Worm (Caenorhabditis elegans): ENCODE measurements around the gene T26C11.4.

DNA sequence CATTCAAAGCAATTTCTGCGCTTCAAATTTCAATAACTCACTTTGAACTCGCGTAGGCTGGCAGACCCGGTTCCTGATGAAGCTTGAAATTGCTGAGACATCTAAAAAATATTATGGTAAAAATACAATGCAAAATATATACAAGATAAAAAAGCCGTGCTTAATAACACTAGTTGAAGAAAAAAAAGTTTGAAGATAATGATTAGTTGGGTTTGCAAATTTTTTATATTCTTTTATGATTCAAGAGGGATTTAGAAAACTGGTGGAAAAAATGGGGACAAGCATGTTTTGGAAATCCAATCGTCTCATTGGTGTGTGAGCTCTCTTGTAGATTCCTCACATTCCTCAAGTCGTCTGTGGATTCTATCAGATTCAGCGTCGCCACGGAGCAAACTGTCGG, 7.3 kb upstream of the T26C11.4 start, which contains the start of gene ceh-21:
- TF ChIP-seq nhr-25 (tag; optimal IDR thresholded peaks at IDR 0.05), result no peak
- no peak for TF ChIP-seq elt-1 (tag; optimal IDR thresholded peaks at IDR 0.05)

Data from whole organism, L2 larva.